Worm (Caenorhabditis elegans) whole organism, L3 larva: ENCODE measurements around the gene gst-17.

Experiments
- R02D3.7 ChIP-seq: fragments of 150-350 bp; optimal IDR thresholded peaks from 2 replicates; lab custom pipeline; 2014; ENCODE audit warnings: missing biosample characterization, missing genetic modification characterization
- elt-2 ChIP-seq: sonication (generic microtip); optimal IDR thresholded peaks from 2 replicates; lab custom pipeline; 2016; ENCODE audit warnings: missing genetic modification reagents, mild to moderate bottlenecking, missing genetic modification characterization, missing compliant biosample characterization
- lin-15B ChIP-seq: fragments of 150-350 bp; optimal IDR thresholded peaks from 2 replicates; lab custom pipeline; 2014; ENCODE audit warnings: missing biosample characterization, missing genetic modification characterization
- mml-1 ChIP-seq: fragments of 150-350 bp; sonication (generic microtip); optimal IDR thresholded peaks from 3 replicates; lab custom pipeline; 2014; ENCODE audit warnings: missing biosample characterization, missing genetic modification characterization
- nfya-1 ChIP-seq: sonication (generic microtip); optimal IDR thresholded peaks from 2 replicates; lab custom pipeline; 2017; ENCODE audit warnings: missing genetic modification characterization, mild to moderate bottlenecking, missing compliant biosample characterization, antibody characterized with exemption, moderate library complexity; ENCODE audit not compliant: insufficient read depth
- nhr-28 ChIP-seq: fragments of 150-350 bp; optimal IDR thresholded peaks from 2 replicates; lab custom pipeline; 2014; ENCODE audit warnings: missing biosample characterization, missing genetic modification characterization
- nhr-77 ChIP-seq: fragments of 150-350 bp; optimal IDR thresholded peaks from 2 replicates; lab custom pipeline; 2014; ENCODE audit warnings: missing biosample characterization, missing genetic modification characterization
- snpc-4 ChIP-seq: fragments of 150-350 bp; optimal IDR thresholded peaks from 2 replicates; lab custom pipeline; 2014; ENCODE audit warnings: missing biosample characterization, missing genetic modification characterization
- tbx-2 ChIP-seq: sonication (generic microtip); optimal IDR thresholded peaks from 2 replicates; lab custom pipeline; 2016; ENCODE audit warnings: mild to moderate bottlenecking, missing genetic modification characterization, missing compliant biosample characterization
- unc-39 ChIP-seq: sonication (generic microtip); optimal IDR thresholded peaks from 4 replicates; lab custom pipeline; 2017; ENCODE audit warnings: missing biosample characterization, missing genetic modification characterization
- unc-62 ChIP-seq: fragments of 150-350 bp; sonication (generic microtip); optimal IDR thresholded peaks from 4 replicates; lab custom pipeline; 2014; ENCODE audit warnings: missing biosample characterization, missing genetic modification reagents, missing genetic modification characterization

- TF ChIP-seq R02D3.7 (no peak), mml-1 (tag; lab: Kevin White, UChicago) (no peak), unc-62 (GFP tag; lab: Kevin White, UChicago) (no peak), unc-39 (tag; lab: Kevin White, UChicago) (no peak), snpc-4 (tag; lab: Kevin White, UChicago) (no peak), nhr-28 (no peak), elt-2 (peak; percentile 33), lin-15B (tag; lab: Kevin White, UChicago) (no peak), nhr-77 (no peak), nfya-1 (tag; lab: Kevin White, UChicago) (no peak), tbx-2 (tag; lab: Kevin White, UChicago) (no peak)
Measured at ce11 chrII:13673605-13674193, 43.1 kb upstream of the gst-17 start.
